Worm (Caenorhabditis elegans): ENCODE data around the gene gei-8.
A peak's percentile ranks its signal among the peaks of the same experiment; 100 is the strongest.

Gene gei-8

DNA sequence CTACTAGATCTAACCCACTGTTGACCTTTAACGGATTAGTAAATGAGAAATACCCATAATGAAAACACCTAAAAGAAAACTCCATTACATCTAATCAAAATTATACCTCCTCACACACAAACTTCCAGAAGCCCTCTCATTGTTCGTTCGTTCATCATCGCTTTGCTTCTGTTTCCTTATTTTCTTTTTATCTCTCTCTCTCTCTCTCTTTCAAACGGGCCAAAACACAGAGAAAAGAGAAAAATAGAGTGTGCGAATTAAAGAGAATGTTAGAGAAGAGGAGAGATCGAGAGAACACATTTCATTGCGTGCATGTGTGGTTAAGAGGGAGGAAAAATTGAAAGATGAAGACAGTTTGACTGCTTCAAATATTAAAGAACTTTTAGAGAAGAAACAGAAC lies 3.3 kb upstream of the gei-8 start (continued):
- TF ChIP-seq nhr-76 (tag; optimal IDR thresholded peaks at IDR 0.05), result no peak
- no peak for TF ChIP-seq hlh-17 (GFP tag; optimal IDR thresholded peaks at IDR 0.05; ENCODE audit: borderline replicate concordance)
- TF ChIP-seq nhr-71 (tag; optimal IDR thresholded peaks at IDR 0.05), result peak; percentile 82
- peak; percentile 72 to 84 for TF ChIP-seq efl-1 (optimal IDR thresholded peaks at IDR 0.05)
- peak; percentile 36 to 94 for TF ChIP-seq efl-1 (GFP tag; optimal IDR thresholded peaks at IDR 0.05 in 1 of 2)
- TF ChIP-seq elt-3 (tag; optimal IDR thresholded peaks at IDR 0.05), result peak in 1 of 6 experiments; percentile 59
- TF ChIP-seq rnt-1 (tag; optimal IDR thresholded peaks at IDR 0.05), result peak; percentile 67
- peak; percentile 77 for TF ChIP-seq nhr-85 (tag)
- TF ChIP-seq egl-27 (tag; optimal IDR thresholded peaks at IDR 0.05), result no peak
- peak; percentile 20 for TF ChIP-seq lin-13 (GFP tag; optimal IDR thresholded peaks at IDR 0.05)
- no peak for TF ChIP-seq mab-9 (GFP tag; IDR thresholded peaks at IDR 0.05)
- no peak for TF ChIP-seq unc-62 (GFP tag; optimal IDR thresholded peaks at IDR 0.05)
- no peak for TF ChIP-seq ceh-63 (GFP tag; optimal IDR thresholded peaks at IDR 0.05)
- TF ChIP-seq jun-1 (tag; optimal IDR thresholded peaks at IDR 0.05), result peak; percentile 16
- TF ChIP-seq tbx-2 (tag; optimal IDR thresholded peaks at IDR 0.05), result peak; percentile 54
- no peak for TF ChIP-seq ztf-11 (tag; optimal IDR thresholded peaks at IDR 0.05)
- no peak for TF ChIP-seq zip-4 (GFP tag; optimal IDR thresholded peaks at IDR 0.05)
- no peak for TF ChIP-seq efl-3 (GFP tag; optimal IDR thresholded peaks at IDR 0.05)
- no peak for TF ChIP-seq snpc-4 (tag; optimal IDR thresholded peaks at IDR 0.05)
- TF ChIP-seq dpl-1 (GFP tag; optimal IDR thresholded peaks at IDR 0.05), result peak; percentile 13 to 27 (median 27)
- no peak for TF ChIP-seq C16A3.4 (tag; optimal IDR thresholded peaks at IDR 0.05)
- TF ChIP-seq ama-1 (optimal IDR thresholded peaks at IDR 0.05), result no peak
- TF ChIP-seq nhr-90 (tag; optimal IDR thresholded peaks at IDR 0.05; ENCODE audit: poor library complexity), result no peak
- no peak for TF ChIP-seq nhr-237 (tag; optimal IDR thresholded peaks at IDR 0.05)
- TF ChIP-seq ets-5 (GFP tag; IDR thresholded peaks at IDR 0.05), result no peak
- peak; percentile 37 for TF ChIP-seq xbp-1 (tag; optimal IDR thresholded peaks at IDR 0.05)
- no peak for TF ChIP-seq unc-30 (tag; optimal IDR thresholded peaks at IDR 0.05)
- no peak for TF ChIP-seq fkh-4 (tag; optimal IDR thresholded peaks at IDR 0.05; ENCODE audit: borderline replicate concordance)
- no peak for TF ChIP-seq alr-1 (tag; optimal IDR thresholded peaks at IDR 0.05; ENCODE audit: borderline replicate concordance)
- no peak for TF ChIP-seq zag-1 (tag; optimal IDR thresholded peaks at IDR 0.05)
- TF ChIP-seq mef-2 (tag; optimal IDR thresholded peaks at IDR 0.05), result no peak
- peak in 1 of 2 experiments; percentile 34 for TF ChIP-seq mdl-1 (tag; optimal IDR thresholded peaks at IDR 0.05)
- TF ChIP-seq skn-1 (tag; optimal IDR thresholded peaks at IDR 0.05), result peak; percentile 27
- no peak for TF ChIP-seq irx-1 (tag; optimal IDR thresholded peaks at IDR 0.05)
- peak; percentile 45 for TF ChIP-seq nhr-77 (tag; optimal IDR thresholded peaks at IDR 0.05)
- TF ChIP-seq nhr-84 (tag; optimal IDR thresholded peaks at IDR 0.05), result no peak
- TF ChIP-seq ceh-90 (tag; optimal IDR thresholded peaks at IDR 0.05), result no peak
- peak; percentile 57 for TF ChIP-seq swsn-7 (tag; optimal IDR thresholded peaks at IDR 0.05)
- TF ChIP-seq fkh-10 (GFP tag; optimal IDR thresholded peaks at IDR 0.05), result no peak
- no peak for TF ChIP-seq C34B4.2 (tag; optimal IDR thresholded peaks at IDR 0.05)
- TF ChIP-seq pag-3 (tag; optimal IDR thresholded peaks at IDR 0.05; ENCODE audit: borderline replicate concordance, insufficient read depth), result no peak
- no peak for TF ChIP-seq pqm-1 (tag; optimal IDR thresholded peaks at IDR 0.05)
- no peak for TF ChIP-seq sup-37 (GFP tag; optimal IDR thresholded peaks at IDR 0.05)
- peak; percentile 40 to 52 for TF ChIP-seq lin-35 (GFP tag; optimal IDR thresholded peaks at IDR 0.05)
- TF ChIP-seq lsy-2 (tag; optimal IDR thresholded peaks at IDR 0.05), result peak; percentile 77 to 90
- peak; percentile 61 for TF ChIP-seq blmp-1 (tag; optimal IDR thresholded peaks at IDR 0.05)
- no peak for TF ChIP-seq lir-3 (tag; optimal IDR thresholded peaks at IDR 0.05; ENCODE audit: poor library complexity)
- TF ChIP-seq C04F5.9 (tag; optimal IDR thresholded peaks at IDR 0.05), result no peak
- TF ChIP-seq tlp-1 (tag; optimal IDR thresholded peaks at IDR 0.05), result no peak
- TF ChIP-seq grh-1 (GFP tag; IDR thresholded peaks at IDR 0.05), result no peak
- peak; percentile 42 for TF ChIP-seq unc-86 (tag; optimal IDR thresholded peaks at IDR 0.05)
- peak; percentile 89 for TF ChIP-seq lin-14 (GFP tag; optimal IDR thresholded peaks at IDR 0.05)
- peak; percentile 50 for TF ChIP-seq nhr-47 (tag; optimal IDR thresholded peaks at IDR 0.05)

All from whole organism, L1 larva.